Worm (Caenorhabditis elegans): ENCODE results near the gene arrd-25.

DNA sequence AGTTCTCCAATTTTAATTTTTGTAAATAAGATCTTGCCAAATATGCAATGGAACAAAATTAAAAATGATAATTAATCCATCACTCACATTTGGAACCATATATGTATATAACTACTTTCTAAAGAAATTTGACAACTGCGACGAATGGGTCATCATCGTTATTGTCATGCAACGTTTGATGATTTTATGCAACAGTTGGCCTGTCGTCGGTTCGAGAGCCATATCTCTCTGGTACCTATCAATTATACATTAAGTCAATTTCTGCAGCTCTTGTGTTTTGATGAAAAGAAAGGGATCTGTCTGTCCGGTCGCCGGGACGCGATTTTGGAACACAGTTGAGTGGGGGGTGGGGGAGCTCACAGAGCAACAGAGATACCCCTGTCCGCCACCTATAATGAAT, 5.7 kb downstream of the arrd-25 start:
- TF ChIP-seq snpc-4 (tag; optimal IDR thresholded peaks at IDR 0.05) (no peak), elt-1 (tag; optimal IDR thresholded peaks at IDR 0.05; ENCODE audit: borderline replicate concordance, insufficient read depth) (no peak), elt-3 (tag; optimal IDR thresholded peaks at IDR 0.05) (no peak), unc-39 (tag; optimal IDR thresholded peaks at IDR 0.05) (no peak)

Measured in whole organism, mixed stage, embryonic.